Worm (Caenorhabditis elegans) whole organism, L1 larva: Measurements from ENCODE around the gene R07E3.4.

ENCODE experiments used
- blmp-1 ChIP-seq: fragments of 150-350 bp; optimal IDR thresholded peaks from 2 replicates; lab custom pipeline; 2014; ENCODE audit warnings: missing biosample characterization, missing genetic modification characterization
- ceh-88 ChIP-seq: fragments of 200-800 bp; sonication (Bioruptor generic); IDR thresholded peaks from 2 replicates; pipeline ENCODE4 v1.3.6; 2022; ENCODE audit warnings: missing genetic modification characterization, missing compliant biosample characterization
- elt-2 ChIP-seq: sonication (generic microtip); optimal IDR thresholded peaks from 2 replicates; lab custom pipeline; 2016; ENCODE audit warnings: missing genetic modification characterization, mild to moderate bottlenecking, inconsistent platforms, missing compliant biosample characterization, missing genetic modification reagents
- ets-5 ChIP-seq: fragments of 200-800 bp; sonication (Bioruptor generic); IDR thresholded peaks from 2 replicates; pipeline ENCODE4 v1.3.6; 2022; ENCODE audit warnings: missing genetic modification characterization, missing compliant biosample characterization
- irx-1 ChIP-seq: sonication (generic microtip); optimal IDR thresholded peaks from 2 replicates; lab custom pipeline; 2016; ENCODE audit warnings: missing genetic modification characterization, missing compliant biosample characterization
- nhr-76 ChIP-seq: sonication (generic microtip); optimal IDR thresholded peaks from 2 replicates; lab custom pipeline; 2017; ENCODE audit warnings: missing biosample characterization, missing genetic modification characterization
- snpc-4 ChIP-seq: fragments of 150-350 bp; optimal IDR thresholded peaks from 2 replicates; lab custom pipeline; 2014; ENCODE audit warnings: missing biosample characterization, missing genetic modification characterization
- unc-62 ChIP-seq: fragments of 150-350 bp; optimal IDR thresholded peaks from 2 replicates; lab custom pipeline; 2014; ENCODE audit warnings: missing biosample characterization, missing genetic modification reagents, missing genetic modification characterization
- xbp-1 ChIP-seq: sonication (generic microtip); optimal IDR thresholded peaks from 2 replicates; lab custom pipeline; 2016; ENCODE audit warnings: missing genetic modification characterization, missing compliant biosample characterization

The R07E3.4 gene

ce11 chrX:10285634-10286033 is 47.5 kb downstream of the R07E3.4 start, which contains the start of gene npr-6:
Gene npr-6, minus strand, starts transcription at chrX:10285734.
- TF ChIP-seq elt-2 (tag; lab: Kevin White, UChicago) (no peak), irx-1 (tag; lab: Kevin White, UChicago) (no peak), unc-62 (GFP tag; lab: Kevin White, UChicago) (no peak), xbp-1 (tag; lab: Kevin White, UChicago) (no peak), ets-5 (GFP tag; lab: Robert Waterston, UW) (no peak), ceh-88 (GFP tag; lab: Robert Waterston, UW) (no peak), blmp-1 (tag; lab: Kevin White, UChicago) (no peak), snpc-4 (tag; lab: Kevin White, UChicago) (no peak), nhr-76 (tag; lab: Kevin White, UChicago) (no peak)
